Fruit fly (Drosophila melanogaster): ENCODE measurements around the gene CG14260.

The CG14260 gene

DNA sequence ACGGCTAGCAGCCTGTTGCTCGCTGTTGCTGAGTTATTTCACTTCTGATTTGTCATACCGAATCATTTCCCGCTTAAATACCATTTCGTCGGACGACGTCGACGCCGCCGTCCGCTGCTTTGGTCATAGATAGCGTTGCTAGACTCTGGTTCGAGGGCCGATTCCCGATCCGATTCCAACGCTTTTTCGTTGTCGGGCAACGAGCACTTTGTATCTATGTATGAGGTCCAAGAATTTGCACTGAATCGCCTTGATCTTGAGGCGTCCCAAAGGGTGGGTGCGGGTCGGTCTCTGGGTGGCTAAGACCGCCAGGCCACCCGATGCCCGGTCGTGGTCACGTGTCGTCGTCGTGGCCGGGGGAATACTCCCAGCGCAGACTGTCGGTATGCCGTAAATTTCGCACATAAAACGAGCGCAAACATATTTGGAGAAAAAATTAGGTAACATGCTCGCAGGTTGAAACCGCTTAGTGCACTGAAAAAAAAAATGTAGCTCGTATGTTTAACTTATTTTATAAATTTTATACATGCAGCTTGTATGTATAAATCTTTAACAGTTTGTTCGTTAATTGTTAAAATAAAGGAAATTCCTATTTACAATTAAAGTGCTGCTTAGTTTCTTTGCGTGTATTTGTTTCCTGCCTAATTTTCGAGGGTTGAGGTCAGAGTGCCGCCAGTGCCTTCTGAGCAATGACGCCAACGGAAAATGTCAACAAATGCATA is 27.1 kb downstream of the CG14260 start, which contains the start of gene CG3348 (continued):
- no peak for TF ChIP-seq gsb (GFP tag; IDR thresholded peaks at IDR 0.05)
- no peak for TF ChIP-seq cato (GFP tag; optimal IDR thresholded peaks at IDR 0.05; ENCODE audit: borderline replicate concordance)
- no peak for TF ChIP-seq bbx (GFP tag; IDR thresholded peaks at IDR 0.05; ENCODE audit: partially characterized antibody)
- TF ChIP-seq nerfin-2 (GFP tag; IDR thresholded peaks at IDR 0.05; ENCODE audit: partially characterized antibody) = no peak
- peak; percentile 65 for TF ChIP-seq Poxn (GFP tag; IDR thresholded peaks at IDR 0.05)
- no peak for TF ChIP-seq repo (GFP tag; optimal IDR thresholded peaks at IDR 0.05)
- peak; percentile 39 for TF ChIP-seq Six4 (GFP tag; optimal IDR thresholded peaks at IDR 0.05)
- TF ChIP-seq E2f1 (GFP tag; IDR thresholded peaks at IDR 0.05) = peak; percentile 53; the same call in 1 of the 2 replicates
- TF ChIP-seq Blimp-1 (GFP tag; optimal IDR thresholded peaks at IDR 0.05) = peak; percentile 66
- no peak for TF ChIP-seq CG10431 (GFP tag; optimal IDR thresholded peaks at IDR 0.05)
- no peak for TF ChIP-seq Lpt (GFP tag; optimal IDR thresholded peaks at IDR 0.05)
- TF ChIP-seq chif (GFP tag; optimal IDR thresholded peaks at IDR 0.05) = peak; percentile 8 to 39
- TF ChIP-seq CG15073 (GFP tag; optimal IDR thresholded peaks at IDR 0.05) = no peak
- TF ChIP-seq CG31441 (GFP tag; IDR thresholded peaks at IDR 0.05) = peak; percentile 59
- TF ChIP-seq Hr39 (optimal IDR thresholded peaks at IDR 0.05) = no peak
- TF ChIP-seq fd64A (GFP tag; optimal IDR thresholded peaks at IDR 0.05) = no peak
- no peak for TF ChIP-seq CG2129 (GFP tag; IDR thresholded peaks at IDR 0.05; ENCODE audit: partially characterized antibody)
- peak; percentile 36 for TF ChIP-seq Hand (GFP tag; optimal IDR thresholded peaks at IDR 0.05)
- peak; percentile 4 for TF ChIP-seq chn (GFP tag; optimal IDR thresholded peaks at IDR 0.05)
- TF ChIP-seq pb (GFP tag; optimal IDR thresholded peaks at IDR 0.05) = no peak
- TF ChIP-seq gt (GFP tag; IDR thresholded peaks at IDR 0.05) = no peak

DNA sequence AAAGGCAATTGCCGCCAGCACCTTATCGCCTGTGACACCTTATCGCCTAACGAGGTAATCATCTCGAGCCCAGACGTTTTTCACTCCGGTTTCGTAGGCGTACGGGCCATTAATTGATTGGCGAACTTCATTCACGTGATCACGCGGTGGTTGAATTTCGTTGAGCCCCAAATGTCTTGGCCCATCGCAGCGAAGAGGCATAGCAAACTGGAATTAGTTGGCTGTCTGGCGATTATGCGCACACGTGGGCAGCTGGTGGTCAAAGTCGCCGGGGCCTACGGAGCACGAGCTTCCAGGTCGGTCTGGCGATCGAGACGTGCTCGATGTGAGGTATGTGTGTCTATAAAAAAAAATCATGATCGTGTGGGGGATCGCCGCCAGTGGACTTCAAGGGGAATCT is 27.8 kb downstream of the CG14260 start:
- TF ChIP-seq CG8478 (optimal IDR thresholded peaks at IDR 0.05) (peak; percentile 36), CG7987 (GFP tag; optimal IDR thresholded peaks at IDR 0.05) (peak; percentile 100), bsh (GFP tag; optimal IDR thresholded peaks at IDR 0.05) (no peak), sim (GFP tag; IDR thresholded peaks at IDR 0.05) (no peak), mirr (GFP tag; optimal IDR thresholded peaks at IDR 0.05) (peak; percentile 6), sd (tag; optimal IDR thresholded peaks at IDR 0.05) (peak; percentile 78), abd-A (tag; optimal IDR thresholded peaks at IDR 0.05) (peak; percentile 31), vnd (GFP tag; IDR thresholded peaks at IDR 0.05; ENCODE audit: partially characterized antibody) (no peak), cwo (GFP tag; optimal IDR thresholded peaks at IDR 0.05) (peak; percentile 100), sug (tag; optimal IDR thresholded peaks at IDR 0.05) (peak; percentile 91), CG1832 (GFP tag; optimal IDR thresholded peaks at IDR 0.05) (no peak), Ssrp (tag; optimal IDR thresholded peaks at IDR 0.05) (no peak), Med (GFP tag) (peak; percentile 66), caup (GFP tag; optimal IDR thresholded peaks at IDR 0.05; ENCODE audit: severe bottlenecking) (no peak), exex (tag; optimal IDR thresholded peaks at IDR 0.05) (peak; percentile 70), CG11695 (GFP tag; IDR thresholded peaks at IDR 0.05) (no peak), CG15269 (tag; optimal IDR thresholded peaks at IDR 0.05) (no peak), CG10366 (GFP tag; IDR thresholded peaks at IDR 0.05) (no peak), sr (GFP tag; IDR thresholded peaks at IDR 0.05) (peak; percentile 56; the same call in 1 of the 3 replicates), CG4360 (GFP tag; IDR thresholded peaks at IDR 0.05) (no peak), CG12769 (tag; optimal IDR thresholded peaks at IDR 0.05) (peak; percentile 83), CG13894 (tag; optimal IDR thresholded peaks at IDR 0.05) (peak; percentile 18)
